Worm (Caenorhabditis elegans) whole organism, late embryonic: Measurements from ENCODE around the gene C25F9.12.

ENCODE experiments used
- ama-1 ChIP-seq: fragments of 150-350 bp; optimal IDR thresholded peaks from 2 replicates; lab custom pipeline; 2014
- ceh-14 ChIP-seq: sonication (generic microtip); optimal IDR thresholded peaks from 2 replicates; lab custom pipeline; 2016; ENCODE audit warnings: missing genotype, missing genetic modification characterization, missing compliant biosample characterization
- ceh-18 ChIP-seq: sonication (generic microtip); optimal IDR thresholded peaks from 2 replicates; lab custom pipeline; 2016; ENCODE audit warnings: missing genetic modification characterization, missing compliant biosample characterization
- ceh-19 ChIP-seq: fragments of 200-800 bp; sonication (Bioruptor generic); optimal IDR thresholded peaks from 2 replicates; lab custom pipeline; 2018; ENCODE audit warnings: mild to moderate bottlenecking, missing genetic modification characterization, missing compliant biosample characterization
- dmd-4 ChIP-seq: sonication (generic microtip); optimal IDR thresholded peaks from 2 replicates; lab custom pipeline; 2016; ENCODE audit warnings: borderline replicate concordance, missing genetic modification characterization, missing compliant biosample characterization
- hlh-15 ChIP-seq: sonication (generic microtip); optimal IDR thresholded peaks from 2 replicates; lab custom pipeline; 2016; ENCODE audit warnings: missing genetic modification characterization, missing compliant biosample characterization
- madf-2 ChIP-seq: sonication (generic microtip); optimal IDR thresholded peaks from 2 replicates; lab custom pipeline; 2017; ENCODE audit warnings: missing genetic modification characterization, missing compliant biosample characterization
- mec-3 ChIP-seq: sonication (generic microtip); optimal IDR thresholded peaks from 2 replicates; lab custom pipeline; 2016; ENCODE audit warnings: borderline replicate concordance, missing genetic modification characterization, missing compliant biosample characterization
- npax-4 ChIP-seq: sonication (generic microtip); optimal IDR thresholded peaks from 2 replicates; lab custom pipeline; 2016; ENCODE audit warnings: missing genetic modification characterization, missing compliant biosample characterization
- pha-2 ChIP-seq: sonication (generic microtip); optimal IDR thresholded peaks from 2 replicates; lab custom pipeline; 2017; ENCODE audit warnings: mild to moderate bottlenecking, missing genetic modification characterization, missing compliant biosample characterization
- pqm-1 ChIP-seq: sonication (generic microtip); optimal IDR thresholded peaks from 2 replicates; lab custom pipeline; 2016; ENCODE audit warnings: missing genetic modification characterization, missing compliant biosample characterization
- sdc-2 ChIP-seq: sonication (generic microtip); optimal IDR thresholded peaks from 2 replicates; lab custom pipeline; 2016; ENCODE audit warnings: missing genotype, missing genetic modification characterization, missing compliant biosample characterization
- sox-4 ChIP-seq: sonication (generic microtip); optimal IDR thresholded peaks from 2 replicates; lab custom pipeline; 2017; ENCODE audit warnings: mild to moderate bottlenecking, missing genetic modification characterization, inconsistent platforms, missing compliant biosample characterization
- tbx-2 ChIP-seq: sonication (generic microtip); optimal IDR thresholded peaks from 2 replicates; lab custom pipeline; 2016; ENCODE audit warnings: missing genetic modification characterization, missing compliant biosample characterization

DNA sequence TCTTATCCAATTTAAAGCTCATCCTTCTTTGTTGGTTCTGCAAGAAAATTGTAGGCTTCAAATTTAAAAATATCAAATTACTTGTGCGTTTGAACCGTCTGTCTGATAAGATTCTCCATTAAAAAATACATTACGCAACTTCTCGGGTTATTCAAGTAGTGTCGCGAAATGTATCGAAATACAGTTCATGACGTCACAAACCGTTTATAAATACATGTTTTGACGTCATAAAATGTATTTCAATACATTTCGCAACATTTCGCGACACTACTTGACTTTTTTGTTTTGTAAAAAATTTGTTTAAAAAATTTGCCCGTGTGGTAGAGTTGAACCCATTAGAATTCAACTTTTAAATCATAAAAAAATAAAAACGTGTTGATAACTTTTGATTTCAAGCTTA, 40.8 kb upstream of the C25F9.12 start:
- TF ChIP-seq tbx-2 (tag; lab: Kevin White, UChicago) (no peak), pha-2 (tag; lab: Kevin White, UChicago) (no peak), sox-4 (tag; lab: Kevin White, UChicago) (no peak), ceh-18 (no peak), ama-1 (no peak), madf-2 (tag; lab: Kevin White, UChicago) (no peak), hlh-15 (tag; lab: Kevin White, UChicago) (no peak), dmd-4 (tag; lab: Kevin White, UChicago) (no peak), mec-3 (tag; lab: Kevin White, UChicago) (no peak), npax-4 (tag; lab: Kevin White, UChicago) (no peak), ceh-14 (tag; lab: Kevin White, UChicago) (no peak), pqm-1 (tag; lab: Kevin White, UChicago) (no peak), sdc-2 (no peak), ceh-19 (GFP tag; lab: Kevin White, UChicago) (no peak)
